Fruit fly (Drosophila melanogaster) whole organism, pupa: ENCODE measurements around the gene Nsun2.
A peak's percentile ranks its signal among the peaks of the same experiment; 100 is the strongest.

Experiments used
- CG10348 ChIP-seq: fragments of 200-800 bp; sonication (Bioruptor generic); IDR thresholded peaks from 2 replicates; pipeline ENCODE4 v1.3.6; 2022; ENCODE audit warnings: missing biosample characterization, missing genetic modification characterization
- CG8159 ChIP-seq: fragments of 200-800 bp; sonication (Bioruptor generic); optimal IDR thresholded peaks from 3 replicates; lab custom pipeline; 2018; ENCODE audit warnings: missing biosample characterization, mild to moderate bottlenecking, missing genetic modification characterization, moderate library complexity
- EcR ChIP-seq: fragments of 200-800 bp; sonication (Bioruptor generic); optimal IDR thresholded peaks from 3 replicates; lab custom pipeline; 2019; ENCODE audit warnings: missing biosample characterization, missing genetic modification characterization, mild to moderate bottlenecking, moderate library complexity, missing genetic modification reagents
- Pif1A ChIP-seq: fragments of 200-800 bp; sonication (Bioruptor generic); optimal IDR thresholded peaks from 3 replicates; lab custom pipeline; 2016; ENCODE audit warnings: missing biosample characterization, missing genetic modification characterization

DNA sequence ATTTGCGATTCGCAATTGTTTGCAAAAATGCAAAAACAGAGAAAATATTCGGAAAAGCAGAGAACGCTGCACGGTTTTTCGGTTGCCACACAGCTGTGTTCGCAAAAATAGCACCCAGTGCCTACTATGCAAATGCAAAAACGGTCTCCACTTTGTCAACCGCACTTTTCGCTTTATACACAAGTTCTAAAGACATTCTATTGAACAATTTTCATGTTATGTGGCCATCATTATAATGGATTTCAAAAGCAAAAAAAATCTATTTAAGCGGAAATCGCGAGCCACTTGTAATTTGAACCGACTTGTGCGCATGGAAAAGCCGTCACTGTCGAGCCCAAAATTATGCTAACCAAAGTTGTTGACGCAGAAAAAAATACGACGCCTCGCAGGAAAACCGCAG is 37.5 kb upstream of the Nsun2 start:
- TF ChIP-seq CG10348 (GFP tag; lab: Robert Waterston, UW), result no peak
- TF ChIP-seq EcR (GFP tag; lab: Kevin White, UChicago), result no peak
- TF ChIP-seq CG8159 (tag; lab: Kevin White, UChicago), result peak; percentile 4
- TF ChIP-seq Pif1A (GFP tag; lab: Kevin White, UChicago), result peak; percentile 19
